Fruit fly (Drosophila melanogaster) whole organism, embryonic: ENCODE data around the gene CG4115.

ENCODE experiments used
- Atf-2 ChIP-seq: fragments of 200-800 bp; sonication (Bioruptor generic); optimal IDR thresholded peaks from 2 replicates; lab custom pipeline; 2016; ENCODE audit warnings: missing biosample characterization, missing genetic modification characterization
- B-H2 ChIP-seq: fragments of 200-800 bp; sonication (Bioruptor generic); optimal IDR thresholded peaks from 2 replicates; lab custom pipeline; 2018; ENCODE audit warnings: missing biosample characterization, mild to moderate bottlenecking, missing genetic modification characterization
- CG11085 ChIP-seq: fragments of 200-800 bp; sonication (Bioruptor generic); IDR thresholded peaks from 2 replicates; pipeline ENCODE4 v1.3.6; 2022; ENCODE audit warnings: missing biosample characterization, missing genetic modification characterization
- CG11247 ChIP-seq: fragments of 200-800 bp; sonication (Bioruptor generic); IDR thresholded peaks from 2 replicates; pipeline ENCODE4 v1.3.6; 2022; ENCODE audit warnings: missing biosample characterization, missing genetic modification characterization
- CG12219 ChIP-seq: fragments of 200-800 bp; sonication (Bioruptor generic); optimal IDR thresholded peaks from 3 replicates; lab custom pipeline; 2018; ENCODE audit warnings: missing biosample characterization, mild to moderate bottlenecking, missing genetic modification characterization
- CG12744 ChIP-seq: fragments of 200-800 bp; sonication (Bioruptor generic); optimal IDR thresholded peaks from 2 replicates; lab custom pipeline; 2016; ENCODE audit warnings: missing biosample characterization, missing genetic modification characterization
- CG13775 ChIP-seq: fragments of 200-800 bp; sonication (Bioruptor generic); optimal IDR thresholded peaks from 3 replicates; lab custom pipeline; 2017; ENCODE audit warnings: missing biosample characterization, mild to moderate bottlenecking, missing genetic modification characterization
- CG16813 ChIP-seq: fragments of 200-800 bp; sonication (Bioruptor generic); IDR thresholded peaks from 3 replicates; pipeline ENCODE4 v1.3.6; 2022; ENCODE audit warnings: missing biosample characterization, missing genetic modification characterization; ENCODE audit not compliant: partially characterized antibody
- CG17385 ChIP-seq: fragments of 200-800 bp; sonication (Bioruptor generic); optimal IDR thresholded peaks from 3 replicates; lab custom pipeline; 2018; ENCODE audit warnings: missing biosample characterization, mild to moderate bottlenecking, missing genetic modification characterization
- CG17829 ChIP-seq: fragments of 200-800 bp; optimal IDR thresholded peaks from 2 replicates; lab custom pipeline; 2019; ENCODE audit warnings: missing biosample characterization, mild to moderate bottlenecking, missing genetic modification characterization, moderate library complexity
- CG18262 ChIP-seq: fragments of 200-800 bp; optimal IDR thresholded peaks from 3 replicates; lab custom pipeline; 2019; ENCODE audit warnings: missing biosample characterization, mild to moderate bottlenecking, missing genetic modification characterization, moderate library complexity
- CG1832 ChIP-seq: fragments of 200-800 bp; sonication (Bioruptor generic); optimal IDR thresholded peaks from 2 replicates; lab custom pipeline; 2017; ENCODE audit warnings: missing biosample characterization, mild to moderate bottlenecking, missing genetic modification characterization, inconsistent platforms
- CG30020 ChIP-seq: fragments of 200-800 bp; optimal IDR thresholded peaks from 2 replicates; lab custom pipeline; 2019; ENCODE audit warnings: missing biosample characterization, mild to moderate bottlenecking, missing genetic modification characterization, moderate library complexity
- CG31388 ChIP-seq: fragments of 200-800 bp; sonication (Bioruptor generic); optimal IDR thresholded peaks from 2 replicates; lab custom pipeline; 2016; ENCODE audit warnings: missing biosample characterization, missing genetic modification characterization
- CG31441 ChIP-seq: fragments of 200-800 bp; sonication (Bioruptor generic); IDR thresholded peaks from 2 replicates; pipeline ENCODE4 v1.3.6; 2022; ENCODE audit warnings: missing biosample characterization, missing genetic modification characterization
- CG32772 ChIP-seq: fragments of 200-800 bp; sonication (Bioruptor generic); IDR thresholded peaks from 2 replicates; pipeline ENCODE4 v1.3.6; 2022; ENCODE audit warnings: missing biosample characterization, missing genetic modification characterization
- CG4617 ChIP-seq: fragments of 200-800 bp; sonication (Bioruptor generic); optimal IDR thresholded peaks from 3 replicates; lab custom pipeline; 2016; ENCODE audit warnings: missing biosample characterization, missing genetic modification characterization, borderline replicate concordance
- CG7987 ChIP-seq: fragments of 200-800 bp; sonication (Bioruptor generic); optimal IDR thresholded peaks from 2 replicates; lab custom pipeline; 2018; ENCODE audit warnings: missing biosample characterization, mild to moderate bottlenecking, missing genetic modification characterization, moderate library complexity
- CG8281 ChIP-seq: fragments of 200-800 bp; sonication (Bioruptor generic); optimal IDR thresholded peaks from 2 replicates; lab custom pipeline; 2018; ENCODE audit warnings: missing biosample characterization, mild to moderate bottlenecking, missing genetic modification characterization, moderate library complexity
- Chrac-16 ChIP-seq: fragments of 200-800 bp; sonication (Bioruptor generic); optimal IDR thresholded peaks from 3 replicates; lab custom pipeline; 2016; ENCODE audit warnings: missing biosample characterization, missing genetic modification characterization
- CkIIα-i1 ChIP-seq: fragments of 200-800 bp; sonication (Bioruptor generic); IDR thresholded peaks from 2 replicates; pipeline ENCODE4 v1.3.6; 2022; ENCODE audit warnings: missing biosample characterization, missing genetic modification characterization
- Doc2 ChIP-seq: fragments of 200-800 bp; sonication (Bioruptor generic); IDR thresholded peaks from 2 replicates; pipeline ENCODE4 v1.3.6; 2022; ENCODE audit warnings: missing biosample characterization, missing genetic modification characterization
- Dp ChIP-seq: fragments of 200-800 bp; sonication (Bioruptor generic); optimal IDR thresholded peaks from 2 replicates; lab custom pipeline; 2018; ENCODE audit warnings: missing biosample characterization, mild to moderate bottlenecking, missing genetic modification characterization, moderate library complexity
- Dref ChIP-seq: fragments of 200-800 bp; sonication (Bioruptor generic); IDR thresholded peaks from 2 replicates; pipeline ENCODE4 v1.3.6; 2022; ENCODE audit warnings: missing biosample characterization, missing genetic modification characterization
- Hsf ChIP-seq: fragments of 200-800 bp; sonication (Bioruptor generic); optimal IDR thresholded peaks from 3 replicates; lab custom pipeline; 2016; ENCODE audit warnings: missing biosample characterization, missing genetic modification characterization
- Lim3 ChIP-seq: fragments of 200-800 bp; sonication (Bioruptor generic); IDR thresholded peaks from 2 replicates; pipeline ENCODE4 v1.3.6; 2022; ENCODE audit warnings: missing biosample characterization, missing genetic modification characterization
- MESR4 ChIP-seq: fragments of 200-800 bp; sonication (Bioruptor generic); optimal IDR thresholded peaks from 2 replicates; lab custom pipeline; 2018; ENCODE audit warnings: missing biosample characterization, mild to moderate bottlenecking, missing genetic modification characterization, moderate library complexity
- Med ChIP-seq: fragments of 200-800 bp; sonication (Bioruptor generic); peaks from one replicate; lab custom pipeline; 2016; ENCODE audit warnings: missing biosample characterization, missing genetic modification characterization, mild to moderate bottlenecking, inconsistent platforms, moderate library complexity
- Oli ChIP-seq: fragments of 200-800 bp; sonication (Bioruptor generic); optimal IDR thresholded peaks from 2 replicates; lab custom pipeline; 2018; ENCODE audit warnings: missing biosample characterization, mild to moderate bottlenecking, missing genetic modification characterization, moderate library complexity
- Opbp ChIP-seq: fragments of 200-800 bp; sonication (Bioruptor generic); IDR thresholded peaks from 3 replicates; pipeline ENCODE4 v1.3.6; 2022; ENCODE audit warnings: missing biosample characterization, missing genetic modification characterization; ENCODE audit not compliant: partially characterized antibody
- Six4 ChIP-seq: fragments of 200-800 bp; sonication (Bioruptor generic); optimal IDR thresholded peaks from 2 replicates; lab custom pipeline; 2016; ENCODE audit warnings: missing biosample characterization, missing genetic modification characterization
- Xrp1 ChIP-seq: fragments of 200-800 bp; sonication (Bioruptor generic); IDR thresholded peaks from 2 replicates; pipeline ENCODE4 v1.3.6; 2022; ENCODE audit warnings: missing biosample characterization, missing genetic modification characterization
- bigmax ChIP-seq: fragments of 200-800 bp; sonication (Bioruptor generic); optimal IDR thresholded peaks from 2 replicates; lab custom pipeline; 2018; ENCODE audit warnings: missing biosample characterization, mild to moderate bottlenecking, missing genetic modification characterization
- ci ChIP-seq: fragments of 200-800 bp; sonication (Bioruptor generic); IDR thresholded peaks from 3 replicates; pipeline ENCODE4 v1.3.6; 2022; ENCODE audit warnings: missing biosample characterization, missing genetic modification characterization
- crp ChIP-seq, 2 experiments: fragments of 200-800 bp; sonication (Bioruptor generic); optimal IDR thresholded peaks; 2 replicates in 1 of 2; 3 replicates in 1 of 2; lab custom pipeline; 2017; ENCODE audit warnings: missing biosample characterization in 2 of 2, missing genetic modification characterization in 2 of 2, mild to moderate bottlenecking in 1 of 2, moderate library complexity in 1 of 2
- danr ChIP-seq: fragments of 200-800 bp; sonication (Bioruptor generic); IDR thresholded peaks from 2 replicates; pipeline ENCODE4 v1.3.6; 2022; ENCODE audit warnings: missing biosample characterization, missing genetic modification characterization
- dm ChIP-seq: fragments of 200-800 bp; sonication (Bioruptor generic); optimal IDR thresholded peaks from 3 replicates; lab custom pipeline; 2016; ENCODE audit warnings: missing biosample characterization, missing genetic modification characterization
- ewg ChIP-seq: fragments of 200-800 bp; sonication (Bioruptor generic); optimal IDR thresholded peaks from 3 replicates; lab custom pipeline; 2017; ENCODE audit warnings: mild to moderate bottlenecking, missing biosample characterization, missing genetic modification reagents, missing genetic modification characterization
- fd102C ChIP-seq: fragments of 200-800 bp; sonication (Bioruptor generic); optimal IDR thresholded peaks from 2 replicates; lab custom pipeline; 2018; ENCODE audit warnings: missing biosample characterization, mild to moderate bottlenecking, missing genetic modification characterization, moderate library complexity
- gem ChIP-seq: fragments of 200-800 bp; sonication (Bioruptor generic); optimal IDR thresholded peaks from 2 replicates; lab custom pipeline; 2019; ENCODE audit warnings: missing biosample characterization, mild to moderate bottlenecking, missing genetic modification characterization, moderate library complexity
- gt ChIP-seq: fragments of 200-800 bp; sonication (Bioruptor generic); IDR thresholded peaks from 2 replicates; pipeline ENCODE4 v1.3.6; 2022; ENCODE audit warnings: missing biosample characterization, missing genetic modification characterization
- her ChIP-seq: fragments of 200-800 bp; sonication (Bioruptor generic); optimal IDR thresholded peaks from 2 replicates; lab custom pipeline; 2016; ENCODE audit warnings: missing biosample characterization, missing genetic modification characterization
- hkb ChIP-seq, 2 experiments: fragments of 200-800 bp in 1 of 2; fragments of >200 bp in 1 of 2; sonication (Bioruptor generic) in 1 of 2; IDR thresholded peaks in 1 of 2; optimal IDR thresholded peaks in 1 of 2; 2 replicates each; pipeline versions ENCODE4 v1.3.6 to Lab custom; 2017 to 2022; ENCODE audit warnings: missing biosample characterization in 1 of 2, missing genetic modification characterization in 1 of 2
- insv ChIP-seq, 2 experiments: fragments of 200-800 bp; sonication (Bioruptor generic); optimal IDR thresholded peaks; 3 replicates each; lab custom pipeline; 2016 to 2018; ENCODE audit warnings: missing biosample characterization in 2 of 2, missing genetic modification characterization in 2 of 2
- kah ChIP-seq: fragments of 200-800 bp; sonication (Bioruptor generic); optimal IDR thresholded peaks from 2 replicates; lab custom pipeline; 2018; ENCODE audit warnings: missing biosample characterization, mild to moderate bottlenecking, missing genetic modification characterization
- sisA ChIP-seq: fragments of 200-800 bp; sonication (Bioruptor generic); IDR thresholded peaks from 2 replicates; pipeline ENCODE4 v1.3.6; 2022; ENCODE audit warnings: missing biosample characterization, missing genetic modification characterization
- sug ChIP-seq: fragments of 200-800 bp; optimal IDR thresholded peaks from 2 replicates; lab custom pipeline; 2019; ENCODE audit warnings: missing biosample characterization, mild to moderate bottlenecking, missing genetic modification characterization, moderate library complexity
- tio ChIP-seq: fragments of 200-800 bp; sonication (Bioruptor generic); optimal IDR thresholded peaks from 2 replicates; lab custom pipeline; 2017; ENCODE audit warnings: missing biosample characterization, missing genetic modification characterization, inconsistent platforms
- tll ChIP-seq, 2 experiments: fragments of 200-800 bp in 1 of 2; fragments of >200 bp in 1 of 2; sonication (Bioruptor generic) in 1 of 2; optimal IDR thresholded peaks; 2 replicates each; lab custom pipeline; 2017 to 2019; ENCODE audit warnings: missing biosample characterization in 2 of 2, missing genetic modification characterization in 2 of 2, mild to moderate bottlenecking in 1 of 2, moderate library complexity in 1 of 2
- vnd ChIP-seq: fragments of 200-800 bp; sonication (Bioruptor generic); IDR thresholded peaks from 3 replicates; pipeline ENCODE4 v1.3.6; 2022; ENCODE audit warnings: missing biosample characterization, missing genetic modification characterization; ENCODE audit not compliant: partially characterized antibody
- wor ChIP-seq: fragments of 200-800 bp; sonication (Bioruptor generic); IDR thresholded peaks from 2 replicates; pipeline ENCODE4 v1.3.6; 2022; ENCODE audit warnings: missing biosample characterization, missing genetic modification characterization

The CG4115 gene

dm6 chr3R:12314236-12314635 is 45.6 kb upstream of the CG4115 start (continued):
- TF ChIP-seq CG12744 (GFP tag; lab: Kevin White, UChicago) (no peak), wor (GFP tag; lab: Robert Waterston, UW) (no peak), Med (GFP tag; lab: Kevin White, UChicago) (no peak), CG31441 (GFP tag; lab: Robert Waterston, UW) (peak; percentile 43; the same call in 1 of the 2 replicates), ci (GFP tag; lab: Robert Waterston, UW) (peak; percentile 33; the same call in 1 of the 3 replicates), CG17829 (tag; lab: Kevin White, UChicago) (peak; percentile 26), Six4 (no peak), dm (GFP tag; lab: Kevin White, UChicago) (no peak), her (GFP tag; lab: Kevin White, UChicago) (no peak), sisA (GFP tag; lab: Robert Waterston, UW) (no peak), CkIIα-i1 (GFP tag; lab: Robert Waterston, UW) (no peak), danr (GFP tag; lab: Robert Waterston, UW) (no peak), ewg (GFP tag; lab: Kevin White, UChicago) (peak; percentile 6), insv (GFP tag; optimal IDR thresholded peaks at IDR 0.05; lab: Kevin White, UChicago) (no peak), Hsf (GFP tag; lab: Kevin White, UChicago) (peak; percentile 6), CG1832 (no peak), CG7987 (GFP tag; lab: Kevin White, UChicago) (no peak), MESR4 (no peak), Dref (GFP tag; lab: Robert Waterston, UW) (no peak), CG17385 (GFP tag; lab: Kevin White, UChicago) (no peak), Xrp1 (GFP tag; lab: Robert Waterston, UW) (peak; percentile 61), CG18262 (tag; lab: Kevin White, UChicago) (no peak), Chrac-16 (GFP tag; lab: Kevin White, UChicago) (peak; percentile 10), CG30020 (tag; lab: Kevin White, UChicago) (no peak), CG16813 (GFP tag; lab: Robert Waterston, UW) (no peak), kah (GFP tag; lab: Kevin White, UChicago) (no peak), Atf-2 (no peak), gem (tag; lab: Kevin White, UChicago) (peak; percentile 63), CG31388 (GFP tag; lab: Kevin White, UChicago) (no peak), Doc2 (GFP tag; lab: Robert Waterston, UW) (no peak), crp (GFP tag; optimal IDR thresholded peaks at IDR 0.05; lab: Kevin White, UChicago) (no peak), CG11247 (GFP tag; lab: Robert Waterston, UW) (no peak), CG13775 (GFP tag; lab: Kevin White, UChicago) (peak; percentile 7), sug (tag; lab: Kevin White, UChicago) (no peak), tll (GFP tag; optimal IDR thresholded peaks at IDR 0.05; lab: Kevin White, UChicago) (no peak), CG8281 (tag; lab: Kevin White, UChicago) (no peak), tio (GFP tag; lab: Kevin White, UChicago) (peak; percentile 15), fd102C (GFP tag; lab: Kevin White, UChicago) (peak; percentile 38), CG4617 (GFP tag; lab: Kevin White, UChicago) (no peak), gt (GFP tag; lab: Robert Waterston, UW) (no peak), CG12219 (GFP tag; lab: Kevin White, UChicago) (no peak), Oli (tag; lab: Kevin White, UChicago) (peak; percentile 39), B-H2 (GFP tag; lab: Kevin White, UChicago) (no peak), CG11085 (GFP tag; lab: Robert Waterston, UW) (no peak), Opbp (GFP tag; lab: Robert Waterston, UW) (no peak), vnd (GFP tag; lab: Robert Waterston, UW) (no peak), hkb (optimal IDR thresholded peaks at IDR 0.05; lab: Kevin White, UChicago) (no peak), hkb (GFP tag; IDR thresholded peaks at IDR 0.05; lab: Robert Waterston, UW) (no peak), bigmax (no peak), CG32772 (no peak), Lim3 (no peak), Dp (GFP tag; lab: Kevin White, UChicago) (no peak)
